Fruit fly (Drosophila melanogaster) whole organism, embryonic: Measurements from ENCODE around the gene CG14971.

Experiments used
- BtbVII ChIP-seq: fragments of 200-800 bp; sonication (Bioruptor generic); optimal IDR thresholded peaks from 3 replicates; lab custom pipeline; 2017; ENCODE audit warnings: missing biosample characterization, mild to moderate bottlenecking, missing genetic modification characterization
- Bteb2 ChIP-seq: fragments of 200-800 bp; sonication (Bioruptor generic); optimal IDR thresholded peaks from 2 replicates; lab custom pipeline; 2016; ENCODE audit warnings: missing biosample characterization, missing genetic modification characterization
- CG10274 ChIP-seq: fragments of 200-800 bp; sonication (Bioruptor generic); optimal IDR thresholded peaks from 3 replicates; lab custom pipeline; 2017; ENCODE audit warnings: missing biosample characterization, mild to moderate bottlenecking, missing genetic modification characterization
- CG10565 ChIP-seq: fragments of 200-800 bp; sonication (Bioruptor generic); optimal IDR thresholded peaks from 3 replicates; lab custom pipeline; 2016; ENCODE audit warnings: missing biosample characterization, mild to moderate bottlenecking, missing genetic modification characterization
- CG11696 ChIP-seq: fragments of 200-800 bp; sonication (Bioruptor generic); IDR thresholded peaks from 2 replicates; pipeline ENCODE4 v1.3.6; 2022; ENCODE audit warnings: missing biosample characterization, missing genetic modification characterization
- CG13894 ChIP-seq: fragments of 200-800 bp; sonication (Bioruptor generic); optimal IDR thresholded peaks from 3 replicates; lab custom pipeline; 2018; ENCODE audit warnings: missing biosample characterization, mild to moderate bottlenecking, missing genetic modification characterization, moderate library complexity
- CG14860 ChIP-seq: fragments of 200-800 bp; sonication (Bioruptor generic); IDR thresholded peaks from 3 replicates; pipeline ENCODE4 v1.3.6; 2022; ENCODE audit warnings: missing biosample characterization, missing genetic modification characterization; ENCODE audit not compliant: partially characterized antibody
- CG15011 ChIP-seq: fragments of 200-800 bp; sonication (Bioruptor generic); optimal IDR thresholded peaks from 3 replicates; lab custom pipeline; 2018; ENCODE audit warnings: missing biosample characterization, mild to moderate bottlenecking, missing genetic modification characterization
- CG15601 ChIP-seq: fragments of 200-800 bp; sonication (Bioruptor generic); optimal IDR thresholded peaks from 3 replicates; lab custom pipeline; 2019; ENCODE audit warnings: missing biosample characterization, mild to moderate bottlenecking, missing genetic modification characterization, moderate library complexity
- CG15696 ChIP-seq: fragments of 200-800 bp; sonication (Bioruptor generic); optimal IDR thresholded peaks from 2 replicates; lab custom pipeline; 2019; ENCODE audit warnings: missing biosample characterization, mild to moderate bottlenecking, missing genetic modification characterization, moderate library complexity
- CG17385 ChIP-seq: fragments of 200-800 bp; sonication (Bioruptor generic); optimal IDR thresholded peaks from 3 replicates; lab custom pipeline; 2018; ENCODE audit warnings: missing biosample characterization, mild to moderate bottlenecking, missing genetic modification characterization
- CG17568 ChIP-seq: fragments of 200-800 bp; sonication (Bioruptor generic); optimal IDR thresholded peaks from 2 replicates; lab custom pipeline; 2018; ENCODE audit warnings: missing biosample characterization, mild to moderate bottlenecking, missing genetic modification characterization, moderate library complexity
- CG18011 ChIP-seq: fragments of 200-800 bp; sonication (Bioruptor generic); optimal IDR thresholded peaks from 2 replicates; lab custom pipeline; 2017; ENCODE audit warnings: missing biosample characterization, missing genetic modification characterization, mild to moderate bottlenecking, moderate library complexity, missing genotype
- CG30431 ChIP-seq: fragments of 200-800 bp; sonication (Bioruptor generic); optimal IDR thresholded peaks from 2 replicates; lab custom pipeline; 2017; ENCODE audit warnings: missing biosample characterization, missing genetic modification characterization
- CG3407 ChIP-seq: fragments of 200-800 bp; sonication (Bioruptor generic); optimal IDR thresholded peaks from 2 replicates; lab custom pipeline; 2018; ENCODE audit warnings: missing biosample characterization, mild to moderate bottlenecking, missing genetic modification characterization
- CG6765 ChIP-seq: fragments of 200-800 bp; sonication (Bioruptor generic); optimal IDR thresholded peaks from 3 replicates; lab custom pipeline; 2017; ENCODE audit warnings: missing biosample characterization, mild to moderate bottlenecking, missing genetic modification characterization
- CG9215 ChIP-seq: fragments of 200-800 bp; sonication (Bioruptor generic); IDR thresholded peaks from 2 replicates; pipeline ENCODE4 v1.3.6; 2022; ENCODE audit warnings: missing biosample characterization, missing genetic modification characterization
- Dad ChIP-seq: fragments of 200-800 bp; sonication (Bioruptor generic); optimal IDR thresholded peaks from 3 replicates; lab custom pipeline; 2016; ENCODE audit warnings: missing biosample characterization, missing genetic modification characterization
- Drgx ChIP-seq: fragments of 200-800 bp; sonication (Bioruptor generic); IDR thresholded peaks from 2 replicates; pipeline ENCODE4 v1.3.6; 2022; ENCODE audit warnings: missing biosample characterization, missing genetic modification characterization
- Kr ChIP-seq: fragments of 200-800 bp; sonication (Bioruptor generic); optimal IDR thresholded peaks from 2 replicates; lab custom pipeline; 2017; ENCODE audit warnings: missing biosample characterization, mild to moderate bottlenecking, missing genetic modification characterization
- Max ChIP-seq: fragments of 200-800 bp; sonication (Bioruptor generic); optimal IDR thresholded peaks from 2 replicates; lab custom pipeline; 2016; ENCODE audit warnings: missing biosample characterization, mild to moderate bottlenecking, missing genetic modification characterization
- Myb ChIP-seq: fragments of 200-800 bp; sonication (Bioruptor generic); optimal IDR thresholded peaks from 2 replicates; lab custom pipeline; 2016; ENCODE audit warnings: missing biosample characterization, missing genetic modification characterization
- NfI ChIP-seq: fragments of 200-800 bp; sonication (Bioruptor generic); optimal IDR thresholded peaks from 3 replicates; lab custom pipeline; 2018; ENCODE audit warnings: missing biosample characterization, mild to moderate bottlenecking, missing genetic modification characterization, moderate library complexity
- Usf ChIP-seq: fragments of 200-800 bp; sonication (Bioruptor generic); optimal IDR thresholded peaks from 2 replicates; lab custom pipeline; 2017; ENCODE audit warnings: missing genotype, missing biosample characterization, missing genetic modification characterization
- ab ChIP-seq: fragments of 200-800 bp; sonication (Bioruptor generic); optimal IDR thresholded peaks from 2 replicates; lab custom pipeline; 2016; ENCODE audit warnings: missing biosample characterization, missing genetic modification characterization
- ap ChIP-seq: fragments of 200-800 bp; sonication (Bioruptor generic); IDR thresholded peaks from 2 replicates; pipeline ENCODE4 v1.3.6; 2022; ENCODE audit warnings: missing biosample characterization, missing genetic modification characterization
- ash1 ChIP-seq: fragments of 200-800 bp; sonication (Bioruptor generic); optimal IDR thresholded peaks from 2 replicates; lab custom pipeline; 2018; ENCODE audit warnings: missing biosample characterization, mild to moderate bottlenecking, missing genetic modification characterization
- bigmax ChIP-seq: fragments of 200-800 bp; sonication (Bioruptor generic); optimal IDR thresholded peaks from 2 replicates; lab custom pipeline; 2018; ENCODE audit warnings: missing biosample characterization, mild to moderate bottlenecking, missing genetic modification characterization
- danr ChIP-seq: fragments of 200-800 bp; sonication (Bioruptor generic); IDR thresholded peaks from 2 replicates; pipeline ENCODE4 v1.3.6; 2022; ENCODE audit warnings: missing biosample characterization, missing genetic modification characterization
- dm ChIP-seq: fragments of 200-800 bp; sonication (Bioruptor generic); optimal IDR thresholded peaks from 3 replicates; lab custom pipeline; 2016; ENCODE audit warnings: missing biosample characterization, missing genetic modification characterization
- esg ChIP-seq: fragments of 200-800 bp; sonication (Bioruptor generic); conservative IDR thresholded peaks from 2 replicates; pipeline ENCODE4 v1.3.6; 2022; ENCODE audit warnings: missing biosample characterization, missing genetic modification characterization
- eve ChIP-seq, 2 experiments: fragments of >200 bp; optimal IDR thresholded peaks; 2 replicates each; lab custom pipeline; 2017; ENCODE audit warnings: missing biosample characterization in 2 of 2, missing genetic modification characterization in 2 of 2
- fd96Cb ChIP-seq: fragments of 200-800 bp; sonication (Bioruptor generic); optimal IDR thresholded peaks from 2 replicates; lab custom pipeline; 2018; ENCODE audit warnings: missing biosample characterization, mild to moderate bottlenecking, missing genetic modification characterization, moderate library complexity
- gcm2 ChIP-seq: fragments of 200-800 bp; sonication (Bioruptor generic); optimal IDR thresholded peaks from 2 replicates; lab custom pipeline; 2016; ENCODE audit warnings: missing biosample characterization, missing genetic modification characterization
- grn ChIP-seq: fragments of 200-800 bp; sonication (Bioruptor generic); optimal IDR thresholded peaks from 3 replicates; lab custom pipeline; 2017; ENCODE audit warnings: missing biosample characterization, missing genetic modification characterization
- gsb-n ChIP-seq: fragments of 200-800 bp; sonication (Bioruptor generic); optimal IDR thresholded peaks from 3 replicates; lab custom pipeline; 2018; ENCODE audit warnings: missing biosample characterization, mild to moderate bottlenecking, missing genetic modification characterization
- her ChIP-seq: fragments of 200-800 bp; sonication (Bioruptor generic); optimal IDR thresholded peaks from 2 replicates; lab custom pipeline; 2016; ENCODE audit warnings: missing biosample characterization, missing genetic modification characterization
- hth ChIP-seq: fragments of >200 bp; optimal IDR thresholded peaks from 2 replicates; lab custom pipeline; 2017; ENCODE audit warnings: inconsistent platforms
- inv ChIP-seq: fragments of 200-800 bp; sonication (Bioruptor generic); IDR thresholded peaks from 2 replicates; pipeline ENCODE4 v1.3.6; 2022; ENCODE audit warnings: missing biosample characterization, missing genetic modification characterization; ENCODE audit not compliant: partially characterized antibody
- lab ChIP-seq: fragments of 200-800 bp; sonication (Bioruptor generic); optimal IDR thresholded peaks from 3 replicates; lab custom pipeline; 2017; ENCODE audit warnings: missing biosample characterization, missing genetic modification characterization, mild to moderate bottlenecking, moderate library complexity, missing genetic modification reagents
- maf-S ChIP-seq: fragments of 200-800 bp; sonication (Bioruptor generic); optimal IDR thresholded peaks from 2 replicates; lab custom pipeline; 2016; ENCODE audit warnings: missing biosample characterization, missing genetic modification characterization
- mirr ChIP-seq: fragments of 200-800 bp; sonication (Bioruptor generic); optimal IDR thresholded peaks from 3 replicates; lab custom pipeline; 2018; ENCODE audit warnings: missing biosample characterization, mild to moderate bottlenecking, missing genetic modification characterization
- nerfin-1 ChIP-seq: fragments of 200-800 bp; sonication (Bioruptor generic); optimal IDR thresholded peaks from 3 replicates; lab custom pipeline; 2019; ENCODE audit warnings: missing biosample characterization, mild to moderate bottlenecking, missing genetic modification characterization, moderate library complexity
- oc ChIP-seq: fragments of 200-800 bp; sonication (Bioruptor generic); optimal IDR thresholded peaks from 2 replicates; lab custom pipeline; 2018; ENCODE audit warnings: missing biosample characterization, mild to moderate bottlenecking, missing genetic modification characterization, moderate library complexity
- pnt ChIP-seq: fragments of 200-800 bp; sonication (Bioruptor generic); optimal IDR thresholded peaks from 3 replicates; lab custom pipeline; 2016; ENCODE audit warnings: missing biosample characterization, missing genetic modification characterization
- sc ChIP-seq, 3 experiments: fragments of >200 bp in 2 of 3; fragments of 200-800 bp in 1 of 3; sonication (Bioruptor generic) in 1 of 3; optimal IDR thresholded peaks; 2 replicates in 2 of 3; 3 replicates in 1 of 3; lab custom pipeline; 2017; ENCODE audit warnings: mild to moderate bottlenecking in 1 of 3, missing biosample characterization in 1 of 3, missing genetic modification characterization in 1 of 3, missing genetic modification reagents in 1 of 3
- sna ChIP-seq: fragments of 200-800 bp; sonication (Bioruptor generic); IDR thresholded peaks from 2 replicates; pipeline ENCODE4 v1.3.6; 2022; ENCODE audit warnings: missing biosample characterization, missing genetic modification characterization; ENCODE audit not compliant: partially characterized antibody
- zen ChIP-seq: fragments of 200-800 bp; sonication (Bioruptor generic); optimal IDR thresholded peaks from 3 replicates; lab custom pipeline; 2018; ENCODE audit warnings: missing biosample characterization, mild to moderate bottlenecking, missing genetic modification characterization, moderate library complexity

The CG14971 gene

dm6 chr3L:3418207-3419086, 52.7 kb downstream of the CG14971 start (continued):
- TF ChIP-seq mirr (GFP tag; lab: Kevin White, UChicago) (peak; percentile 99), CG15696 (tag; lab: Kevin White, UChicago) (no peak), dm (GFP tag; lab: Kevin White, UChicago) (peak; percentile 57), Drgx (GFP tag; lab: Robert Waterston, UW) (peak; percentile 99), CG11696 (0 out of 2 replicates have a peak, but pooled peaks have one; percentile 66), Bteb2 (peak; percentile 65), CG10274 (GFP tag; lab: Kevin White, UChicago) (peak; percentile 41), ap (peak; percentile 77), oc (tag; lab: Kevin White, UChicago) (peak; percentile 28), hth (no peak), CG14860 (no peak), fd96Cb (peak; percentile 51), CG15601 (tag; lab: Kevin White, UChicago) (peak; percentile 32), Max (GFP tag; lab: Kevin White, UChicago) (peak; percentile 6), sc (optimal IDR thresholded peaks at IDR 0.05; lab: Kevin White, UChicago) (no peak), sc (GFP tag; optimal IDR thresholded peaks at IDR 0.05; lab: Kevin White, UChicago) (peak; percentile 8), CG15011 (GFP tag; lab: Kevin White, UChicago) (peak; percentile 61), BtbVII (GFP tag; lab: Kevin White, UChicago) (peak; percentile 77), ab (GFP tag; lab: Kevin White, UChicago) (no peak), Myb (GFP tag; lab: Kevin White, UChicago) (no peak), maf-S (GFP tag; lab: Kevin White, UChicago) (peak; percentile 23), CG17568 (GFP tag; lab: Kevin White, UChicago) (peak; percentile 28), NfI (GFP tag; lab: Kevin White, UChicago) (peak; percentile 78), danr (GFP tag; lab: Robert Waterston, UW) (peak; percentile 63; the same call in 1 of the 2 replicates), bigmax (peak; percentile 22), CG18011 (GFP tag; lab: Kevin White, UChicago) (peak; percentile 11), CG13894 (tag; lab: Kevin White, UChicago) (peak; percentile 95), pnt (GFP tag; lab: Kevin White, UChicago) (peak; percentile 42), ash1 (GFP tag; lab: Kevin White, UChicago) (peak; percentile 90), gsb-n (tag; lab: Kevin White, UChicago) (peak; percentile 30), inv (GFP tag; lab: Robert Waterston, UW) (peak; percentile 27; the same call in 1 of the 2 replicates), gcm2 (GFP tag; lab: Kevin White, UChicago) (no peak), CG9215 (GFP tag; lab: Robert Waterston, UW) (peak; percentile 69), sna (GFP tag; lab: Robert Waterston, UW) (no peak), Kr (GFP tag; lab: Kevin White, UChicago) (no peak), Usf (peak; percentile 21), her (GFP tag; lab: Kevin White, UChicago) (peak; percentile 8), CG3407 (peak; percentile 63), esg (GFP tag; lab: Robert Waterston, UW) (peak; percentile 79), grn (GFP tag; lab: Kevin White, UChicago) (peak; percentile 18), CG6765 (GFP tag; lab: Kevin White, UChicago) (peak; percentile 79), CG30431 (GFP tag; lab: Kevin White, UChicago) (peak; percentile 36), CG10565 (no peak), CG17385 (GFP tag; lab: Kevin White, UChicago) (peak; percentile 48), lab (GFP tag; lab: Kevin White, UChicago) (peak; percentile 87), Dad (GFP tag; lab: Kevin White, UChicago) (peak; percentile 69), nerfin-1 (tag; lab: Kevin White, UChicago) (peak; percentile 19), zen (tag; lab: Kevin White, UChicago) (no peak), eve (GFP tag; optimal IDR thresholded peaks at IDR 0.05; lab: Kevin White, UChicago) (no peak)
